Fruit fly (Drosophila melanogaster) whole organism, embryonic: Measurements from ENCODE around the gene Nup37.
A peak's percentile ranks its signal among the peaks of the same experiment; 100 is the strongest.

ENCODE experiments used
- Ada2b ChIP-seq: fragments of 200-800 bp; sonication (Bioruptor generic); IDR thresholded peaks from 2 replicates; pipeline ENCODE4 v1.3.6; 2022; ENCODE audit warnings: missing biosample characterization, missing genetic modification characterization
- Adf1 ChIP-seq: fragments of 200-800 bp; sonication (Bioruptor generic); IDR thresholded peaks from 2 replicates; pipeline ENCODE4 v1.3.6; 2022; ENCODE audit warnings: missing biosample characterization, missing genetic modification characterization
- Asciz ChIP-seq: fragments of 200-800 bp; sonication (Bioruptor generic); optimal IDR thresholded peaks from 2 replicates; lab custom pipeline; 2017; ENCODE audit warnings: missing biosample characterization, mild to moderate bottlenecking, missing genetic modification characterization, missing genetic modification reagents
- Atf3 ChIP-seq: fragments of 200-800 bp; sonication (Bioruptor generic); optimal IDR thresholded peaks from 3 replicates; lab custom pipeline; 2016; ENCODE audit warnings: missing biosample characterization, missing genetic modification characterization
- Blimp-1 ChIP-seq: fragments of 200-800 bp; sonication (Bioruptor generic); optimal IDR thresholded peaks from 3 replicates; lab custom pipeline; 2018; ENCODE audit warnings: missing biosample characterization, missing genetic modification characterization, mild to moderate bottlenecking, moderate library complexity, missing genetic modification reagents
- CG10366 ChIP-seq: fragments of 200-800 bp; sonication (Bioruptor generic); IDR thresholded peaks from 2 replicates; pipeline ENCODE4 v1.3.6; 2022; ENCODE audit warnings: missing biosample characterization, missing genetic modification characterization
- CG10462 ChIP-seq: fragments of 200-800 bp; sonication (Bioruptor generic); optimal IDR thresholded peaks from 2 replicates; lab custom pipeline; 2016; ENCODE audit warnings: missing biosample characterization, missing genetic modification characterization
- CG10979 ChIP-seq: fragments of 200-800 bp; sonication (Bioruptor generic); optimal IDR thresholded peaks from 2 replicates; lab custom pipeline; 2018; ENCODE audit warnings: missing biosample characterization, mild to moderate bottlenecking, missing genetic modification characterization, moderate library complexity
- CG11398 ChIP-seq: fragments of 200-800 bp; sonication (Bioruptor generic); optimal IDR thresholded peaks from 2 replicates; lab custom pipeline; 2016; ENCODE audit warnings: missing biosample characterization, missing genetic modification characterization
- CG12236 ChIP-seq: fragments of 200-800 bp; sonication (Bioruptor generic); optimal IDR thresholded peaks from 2 replicates; lab custom pipeline; 2016; ENCODE audit warnings: missing biosample characterization, missing genetic modification characterization
- CG13894 ChIP-seq: fragments of 200-800 bp; sonication (Bioruptor generic); optimal IDR thresholded peaks from 3 replicates; lab custom pipeline; 2018; ENCODE audit warnings: missing biosample characterization, mild to moderate bottlenecking, missing genetic modification characterization, moderate library complexity
- CG16815 ChIP-seq: fragments of 200-800 bp; sonication (Bioruptor generic); optimal IDR thresholded peaks from 3 replicates; lab custom pipeline; 2017; ENCODE audit warnings: missing biosample characterization, mild to moderate bottlenecking, missing genetic modification characterization
- CG17359 ChIP-seq: fragments of 200-800 bp; sonication (Bioruptor generic); optimal IDR thresholded peaks from 3 replicates; lab custom pipeline; 2018; ENCODE audit warnings: missing biosample characterization, mild to moderate bottlenecking, missing genetic modification characterization, moderate library complexity
- CG17385 ChIP-seq: fragments of 200-800 bp; sonication (Bioruptor generic); optimal IDR thresholded peaks from 3 replicates; lab custom pipeline; 2018; ENCODE audit warnings: missing biosample characterization, mild to moderate bottlenecking, missing genetic modification characterization
- CG2129 ChIP-seq: fragments of 200-800 bp; sonication (Bioruptor generic); IDR thresholded peaks from 2 replicates; pipeline ENCODE4 v1.3.6; 2022; ENCODE audit warnings: missing biosample characterization, missing genetic modification characterization; ENCODE audit not compliant: partially characterized antibody
- CG2202 ChIP-seq: fragments of 200-800 bp; sonication (Bioruptor generic); optimal IDR thresholded peaks from 2 replicates; lab custom pipeline; 2018; ENCODE audit warnings: missing biosample characterization, mild to moderate bottlenecking, missing genetic modification characterization
- CG4730 ChIP-seq: fragments of 200-800 bp; sonication (Bioruptor generic); IDR thresholded peaks from 2 replicates; pipeline ENCODE4 v1.3.6; 2022; ENCODE audit warnings: missing biosample characterization, missing genetic modification characterization
- CG6813 ChIP-seq: fragments of 200-800 bp; sonication (Bioruptor generic); optimal IDR thresholded peaks from 2 replicates; lab custom pipeline; 2017; ENCODE audit warnings: missing biosample characterization, missing genetic modification characterization, mild to moderate bottlenecking, moderate library complexity, missing genetic modification reagents
- CG7357 ChIP-seq: fragments of 200-800 bp; sonication (Bioruptor generic); IDR thresholded peaks from 3 replicates; pipeline ENCODE4 v1.3.6; 2022; ENCODE audit warnings: missing biosample characterization, missing genetic modification characterization
- CG7786 ChIP-seq: fragments of 200-800 bp; sonication (Bioruptor generic); optimal IDR thresholded peaks from 2 replicates; lab custom pipeline; 2016; ENCODE audit warnings: missing biosample characterization, missing genetic modification characterization
- CG7839 ChIP-seq: fragments of 200-800 bp; sonication (Bioruptor generic); optimal IDR thresholded peaks from 3 replicates; lab custom pipeline; 2018; ENCODE audit warnings: missing biosample characterization, mild to moderate bottlenecking, missing genetic modification characterization, moderate library complexity
- CG8359 ChIP-seq: fragments of 200-800 bp; sonication (Bioruptor generic); optimal IDR thresholded peaks from 2 replicates; lab custom pipeline; 2017; ENCODE audit warnings: missing biosample characterization, mild to moderate bottlenecking, missing genetic modification characterization, borderline replicate concordance
- CrebB ChIP-seq: fragments of 200-800 bp; sonication (Bioruptor generic); optimal IDR thresholded peaks from 3 replicates; lab custom pipeline; 2018; ENCODE audit warnings: missing biosample characterization, mild to moderate bottlenecking, missing genetic modification characterization
- Dll ChIP-seq: fragments of 200-800 bp; sonication (Bioruptor generic); IDR thresholded peaks from 4 replicates; pipeline ENCODE4 v1.3.6; 2022; ENCODE audit warnings: missing biosample characterization, missing genetic modification characterization; ENCODE audit not compliant: partially characterized antibody
- Drgx ChIP-seq: fragments of 200-800 bp; sonication (Bioruptor generic); IDR thresholded peaks from 2 replicates; pipeline ENCODE4 v1.3.6; 2022; ENCODE audit warnings: missing biosample characterization, missing genetic modification characterization
- Elba2 ChIP-seq: fragments of 200-800 bp; sonication (Bioruptor generic); optimal IDR thresholded peaks from 3 replicates; lab custom pipeline; 2016; ENCODE audit warnings: missing biosample characterization, missing genetic modification characterization
- HLH54F ChIP-seq: fragments of 200-800 bp; sonication (Bioruptor generic); optimal IDR thresholded peaks from 3 replicates; lab custom pipeline; 2016; ENCODE audit warnings: missing biosample characterization, missing genetic modification characterization
- Hr3 ChIP-seq: fragments of 200-800 bp; sonication (Bioruptor generic); optimal IDR thresholded peaks from 3 replicates; lab custom pipeline; 2016; ENCODE audit warnings: missing biosample characterization, missing genetic modification characterization
- MESR4 ChIP-seq: fragments of 200-800 bp; sonication (Bioruptor generic); optimal IDR thresholded peaks from 2 replicates; lab custom pipeline; 2018; ENCODE audit warnings: missing biosample characterization, mild to moderate bottlenecking, missing genetic modification characterization, moderate library complexity
- Poxn ChIP-seq: fragments of 200-800 bp; sonication (Bioruptor generic); IDR thresholded peaks from 2 replicates; pipeline ENCODE4 v1.3.6; 2022; ENCODE audit warnings: missing biosample characterization, missing genetic modification characterization
- Ptx1 ChIP-seq: fragments of 200-800 bp; sonication (Bioruptor generic); IDR thresholded peaks from 2 replicates; pipeline ENCODE4 v1.3.6; 2022; ENCODE audit warnings: missing biosample characterization, missing genetic modification characterization
- Vsx1 ChIP-seq: fragments of 200-800 bp; sonication (Bioruptor generic); optimal IDR thresholded peaks from 2 replicates; lab custom pipeline; 2017; ENCODE audit warnings: missing biosample characterization, mild to moderate bottlenecking, missing genetic modification characterization, missing genetic modification reagents
- YL-1 ChIP-seq: fragments of 200-800 bp; sonication (Bioruptor generic); optimal IDR thresholded peaks from 3 replicates; lab custom pipeline; 2017; ENCODE audit warnings: missing biosample characterization, mild to moderate bottlenecking, missing genetic modification characterization
- ase ChIP-seq: fragments of 200-800 bp; sonication (Bioruptor generic); IDR thresholded peaks from 3 replicates; pipeline ENCODE4 v1.3.6; 2022; ENCODE audit warnings: missing biosample characterization, missing genetic modification characterization
- az2 ChIP-seq: fragments of 200-800 bp; sonication (Bioruptor generic); optimal IDR thresholded peaks from 3 replicates; lab custom pipeline; 2016; ENCODE audit warnings: missing biosample characterization, missing genetic modification characterization
- corto ChIP-seq: fragments of 200-800 bp; sonication (Bioruptor generic); optimal IDR thresholded peaks from 2 replicates; lab custom pipeline; 2016; ENCODE audit warnings: missing biosample characterization, mild to moderate bottlenecking, missing genetic modification characterization, moderate library complexity
- crc ChIP-seq: fragments of 200-800 bp; sonication (Bioruptor generic); optimal IDR thresholded peaks from 2 replicates; lab custom pipeline; 2016; ENCODE audit warnings: missing biosample characterization, missing genetic modification characterization
- crol ChIP-seq: fragments of 200-800 bp; sonication (Bioruptor generic); IDR thresholded peaks from 2 replicates; pipeline ENCODE4 v1.3.6; 2022; ENCODE audit warnings: missing biosample characterization, missing genetic modification characterization
- dmrt11E ChIP-seq: fragments of 200-800 bp; sonication (Bioruptor generic); optimal IDR thresholded peaks from 3 replicates; lab custom pipeline; 2018; ENCODE audit warnings: missing biosample characterization, mild to moderate bottlenecking, missing genetic modification characterization, moderate library complexity
- dpn ChIP-seq, 2 experiments: fragments of 200-800 bp; sonication (Bioruptor generic); optimal IDR thresholded peaks; 3 replicates each; lab custom pipeline; 2016; ENCODE audit warnings: missing biosample characterization in 2 of 2, missing genetic modification characterization in 2 of 2
- hb ChIP-seq: fragments of 200-800 bp; sonication (Bioruptor generic); IDR thresholded peaks from 3 replicates; pipeline ENCODE4 v1.3.6; 2022; ENCODE audit warnings: missing biosample characterization, missing genetic modification characterization; ENCODE audit not compliant: partially characterized antibody
- ind ChIP-seq: fragments of 200-800 bp; sonication (Bioruptor generic); optimal IDR thresholded peaks from 3 replicates; lab custom pipeline; 2016; ENCODE audit warnings: missing biosample characterization, missing genetic modification characterization
- phol ChIP-seq: fragments of 200-800 bp; sonication (Bioruptor generic); optimal IDR thresholded peaks from 3 replicates; lab custom pipeline; 2018; ENCODE audit warnings: missing biosample characterization, mild to moderate bottlenecking, missing genetic modification characterization, moderate library complexity
- pros ChIP-seq: fragments of 200-800 bp; sonication (Bioruptor generic); optimal IDR thresholded peaks from 3 replicates; lab custom pipeline; 2019; ENCODE audit warnings: missing biosample characterization, mild to moderate bottlenecking, missing genetic modification characterization, moderate library complexity
- psq ChIP-seq: fragments of 200-800 bp; sonication (Bioruptor generic); optimal IDR thresholded peaks from 2 replicates; lab custom pipeline; 2017; ENCODE audit warnings: missing biosample characterization, missing genetic modification characterization
- pum ChIP-seq: fragments of 200-800 bp; sonication (Bioruptor generic); optimal IDR thresholded peaks from 2 replicates; lab custom pipeline; 2016; ENCODE audit warnings: missing biosample characterization, missing genetic modification characterization
- rib ChIP-seq: fragments of 200-800 bp; sonication (Bioruptor generic); IDR thresholded peaks from 2 replicates; pipeline ENCODE4 v1.3.6; 2022; ENCODE audit warnings: missing biosample characterization, missing genetic modification characterization
- row ChIP-seq: fragments of 200-800 bp; sonication (Bioruptor generic); IDR thresholded peaks from 3 replicates; pipeline ENCODE4 v1.3.6; 2022; ENCODE audit warnings: missing biosample characterization, missing genetic modification characterization
- usp ChIP-seq: fragments of >200 bp; optimal IDR thresholded peaks from 2 replicates; lab custom pipeline; 2017; ENCODE audit warnings: missing biosample characterization, missing genetic modification characterization
- wor ChIP-seq: fragments of 200-800 bp; sonication (Bioruptor generic); IDR thresholded peaks from 2 replicates; pipeline ENCODE4 v1.3.6; 2022; ENCODE audit warnings: missing biosample characterization, missing genetic modification characterization

Nup37 gene

DNA sequence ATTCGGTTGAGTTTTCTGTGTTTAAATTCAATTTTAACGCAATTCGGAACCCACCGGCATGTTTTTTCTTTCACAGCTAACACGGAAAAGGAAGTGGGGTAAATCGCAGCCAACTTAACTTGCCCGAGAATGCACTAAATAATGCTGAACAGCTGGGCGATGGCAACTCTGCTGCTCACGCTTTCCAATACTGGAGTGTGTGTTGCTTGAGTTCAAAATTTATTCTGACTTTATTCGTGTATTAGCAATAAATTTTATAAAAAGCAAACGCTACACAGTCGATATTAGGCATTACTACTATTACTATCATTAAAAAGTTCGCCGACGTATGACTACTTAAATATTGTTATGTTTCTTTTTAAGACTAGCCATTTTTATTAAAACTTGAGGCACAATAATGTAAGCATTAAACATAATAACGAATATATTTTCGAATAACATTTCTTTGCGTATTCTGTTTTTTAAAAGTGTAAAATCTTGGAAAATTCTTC, at the start of gene Nup37, which contains the start of gene RpS27:
Nup37 (plus strand) TSS at position 280 of the 491 bp plus-strand sequence.
RpS27 (minus strand) TSS at position 136 of the 491 bp plus-strand sequence.
- TF ChIP-seq crol (GFP tag; lab: Robert Waterston, UW) (peak; percentile 78; the same call in 1 of the 2 replicates), Dll (no peak), corto (GFP tag; lab: Kevin White, UChicago) (peak; percentile 71), MESR4 (GFP tag; lab: Kevin White, UChicago) (peak; percentile 99), CG11398 (GFP tag; lab: Kevin White, UChicago) (peak; percentile 99), pum (peak; percentile 97), dpn (GFP tag; optimal IDR thresholded peaks at IDR 0.05; lab: Kevin White, UChicago) (peak; percentile 95 to 99), Elba2 (GFP tag; lab: Kevin White, UChicago) (peak; percentile 72), crc (GFP tag; lab: Kevin White, UChicago) (peak; percentile 97), CrebB (tag; lab: Kevin White, UChicago) (peak; percentile 99), row (GFP tag; lab: Robert Waterston, UW) (peak; percentile 86), Atf3 (GFP tag; lab: Kevin White, UChicago) (peak; percentile 98), CG7357 (GFP tag; lab: Robert Waterston, UW) (peak; percentile 73), dmrt11E (peak; percentile 94), CG13894 (tag; lab: Kevin White, UChicago) (peak; percentile 96), Vsx1 (peak; percentile 98), CG2202 (tag; lab: Kevin White, UChicago) (peak; percentile 96), CG8359 (GFP tag; lab: Kevin White, UChicago) (peak; percentile 94), hb (GFP tag; lab: Robert Waterston, UW) (no peak), Hr3 (GFP tag; lab: Kevin White, UChicago) (peak; percentile 96), az2 (GFP tag; lab: Kevin White, UChicago) (peak; percentile 95), Ptx1 (GFP tag; lab: Robert Waterston, UW) (peak; percentile 96), pros (GFP tag; lab: Kevin White, UChicago) (peak; percentile 73), CG12236 (GFP tag; lab: Kevin White, UChicago) (peak; percentile 97), Drgx (GFP tag; lab: Robert Waterston, UW) (peak; percentile 75), CG17385 (GFP tag; lab: Kevin White, UChicago) (peak; percentile 97), phol (peak; percentile 97), psq (GFP tag; lab: Kevin White, UChicago) (peak; percentile 94), Asciz (GFP tag; lab: Kevin White, UChicago) (peak; percentile 98), Adf1 (GFP tag; lab: Robert Waterston, UW) (peak; percentile 79), CG10979 (tag; lab: Kevin White, UChicago) (peak; percentile 86), CG17359 (tag; lab: Kevin White, UChicago) (peak; percentile 97), CG7839 (tag; lab: Kevin White, UChicago) (peak; percentile 96), CG4730 (GFP tag; lab: Robert Waterston, UW) (peak; percentile 94), CG2129 (no peak), CG10462 (GFP tag; lab: Kevin White, UChicago) (peak; percentile 93), wor (GFP tag; lab: Robert Waterston, UW) (peak; percentile 74), rib (GFP tag; lab: Robert Waterston, UW) (peak; percentile 91), CG6813 (GFP tag; lab: Kevin White, UChicago) (peak; percentile 98), YL-1 (GFP tag; lab: Kevin White, UChicago) (peak; percentile 100), ind (peak; percentile 96), CG7786 (GFP tag; lab: Kevin White, UChicago) (peak; percentile 98), CG10366 (GFP tag; lab: Robert Waterston, UW) (peak; percentile 96), CG16815 (peak; percentile 95), Blimp-1 (peak; percentile 86), HLH54F (GFP tag; lab: Kevin White, UChicago) (peak; percentile 98), Ada2b (GFP tag; lab: Robert Waterston, UW) (peak; percentile 87), usp (GFP tag; lab: Kevin White, UChicago) (no peak), ase (peak; percentile 98), Poxn (peak; percentile 84)
